Worm (Caenorhabditis elegans) whole organism, L4 larva: Measurements from ENCODE around the gene F53F4.17.

Experiments
- Y75B8A.6 ChIP-seq: fragments of 200-800 bp; sonication (Bioruptor generic); IDR thresholded peaks from 2 replicates; pipeline ENCODE4 v1.3.6; 2022; ENCODE audit warnings: missing genetic modification reagents, missing genetic modification characterization, missing compliant biosample characterization
- ZK546.5 ChIP-seq, 2 experiments: sonication (generic microtip); optimal IDR thresholded peaks; 2 replicates each; lab custom pipeline; 2017; ENCODE audit warnings: missing biosample characterization in 2 of 2, missing genetic modification characterization in 2 of 2
- aha-1 ChIP-seq: fragments of 150-350 bp; peaks from one replicate; lab custom pipeline; 2014; ENCODE audit warnings: missing biosample characterization, missing genetic modification characterization
- ceh-82 ChIP-seq: sonication (generic microtip); optimal IDR thresholded peaks from 2 replicates; lab custom pipeline; 2017; ENCODE audit warnings: missing biosample characterization, missing genetic modification characterization
- ces-1 ChIP-seq: fragments of 150-350 bp; sonication (generic microtip); optimal IDR thresholded peaks from 4 replicates; lab custom pipeline; 2014; ENCODE audit warnings: missing biosample characterization, missing genetic modification reagents, missing genetic modification characterization
- daf-8 ChIP-seq: fragments of 200-800 bp; sonication (Bioruptor generic); IDR thresholded peaks from 2 replicates; pipeline ENCODE4 v1.3.6; 2022; ENCODE audit warnings: missing genetic modification characterization, missing compliant biosample characterization
- fkh-10 ChIP-seq: fragments of 150-350 bp; optimal IDR thresholded peaks from 2 replicates; lab custom pipeline; 2014; ENCODE audit warnings: missing biosample characterization, missing genetic modification reagents, missing genetic modification characterization
- nhr-102 ChIP-seq: sonication (generic microtip); optimal IDR thresholded peaks from 2 replicates; lab custom pipeline; 2016; ENCODE audit warnings: mild to moderate bottlenecking, missing genetic modification characterization, moderate library complexity, missing compliant biosample characterization
- skn-1 ChIP-seq: fragments of 150-350 bp; optimal IDR thresholded peaks from 2 replicates; lab custom pipeline; 2014; ENCODE audit warnings: missing biosample characterization, missing genetic modification characterization
- unc-130 ChIP-seq: sonication (generic microtip); optimal IDR thresholded peaks from 2 replicates; lab custom pipeline; 2016; ENCODE audit warnings: missing genetic modification reagents, missing genetic modification characterization, missing compliant biosample characterization
- unc-39 ChIP-seq: sonication (generic microtip); optimal IDR thresholded peaks from 2 replicates; lab custom pipeline; 2017; ENCODE audit warnings: missing biosample characterization, missing genetic modification characterization

DNA sequence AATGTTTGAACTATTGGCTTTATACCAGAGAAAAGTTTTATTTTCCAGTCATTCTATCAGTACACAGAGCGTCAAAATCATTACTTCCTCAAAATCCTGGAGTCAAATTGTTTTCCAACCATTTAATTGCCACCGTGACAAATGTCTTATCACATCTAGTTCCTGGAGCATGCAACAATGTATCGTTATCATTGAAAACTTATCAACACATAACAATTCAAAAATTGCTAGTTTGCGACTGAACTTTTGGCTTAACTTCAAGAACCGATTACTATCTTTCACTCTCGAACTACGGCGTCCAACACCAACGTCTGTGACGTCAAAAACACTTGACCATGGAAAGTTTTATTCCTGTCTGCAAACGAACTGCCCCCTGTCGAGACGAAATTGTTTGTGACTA is 50.0 kb downstream of the F53F4.17 start:
- no peak for TF ChIP-seq unc-39 (tag; lab: Kevin White, UChicago)
- TF ChIP-seq ces-1: no peak
- TF ChIP-seq aha-1 (tag; lab: Kevin White, UChicago): no peak
- TF ChIP-seq Y75B8A.6 (GFP tag; lab: Robert Waterston, UW): no peak
- TF ChIP-seq unc-130 (GFP tag; lab: Kevin White, UChicago): no peak
- TF ChIP-seq ceh-82: no peak
- TF ChIP-seq nhr-102 (tag; lab: Kevin White, UChicago): no peak
- no peak for TF ChIP-seq fkh-10 (GFP tag; lab: Kevin White, UChicago)
- TF ChIP-seq daf-8 (GFP tag; lab: Robert Waterston, UW): no peak
- TF ChIP-seq ZK546.5 (tag; optimal IDR thresholded peaks at IDR 0.05; lab: Kevin White, UChicago): no peak
- no peak for TF ChIP-seq skn-1
